Worm (Caenorhabditis elegans): ENCODE data around the gene F31E8.4.

The F31E8.4 gene

DNA sequence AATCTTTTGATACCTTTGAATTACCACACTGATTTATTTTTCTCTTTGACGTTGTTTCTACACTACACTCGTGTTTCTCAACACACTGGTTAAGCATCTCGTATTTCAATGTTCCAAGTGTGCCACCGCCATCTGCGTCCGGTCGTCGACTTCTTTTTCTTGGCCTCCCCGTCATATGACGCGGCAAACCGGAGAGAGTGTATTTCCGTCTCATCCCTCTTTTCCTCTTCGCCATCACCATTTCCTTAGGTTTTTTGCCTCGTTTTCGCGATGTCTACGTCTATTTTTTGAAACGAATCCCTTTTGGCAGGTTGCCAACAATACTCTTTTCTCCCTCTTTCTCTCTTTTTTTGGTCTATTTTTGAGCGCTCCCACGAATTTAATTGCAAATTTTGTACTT is 39.0 kb upstream of the F31E8.4 start (continued):
- TF ChIP-seq mes-2 (tag; optimal IDR thresholded peaks at IDR 0.05; ENCODE audit: poor library complexity, severe bottlenecking): peak; percentile 42

- no peak for TF ChIP-seq egl-27 (tag; optimal IDR thresholded peaks at IDR 0.05)
- no peak for TF ChIP-seq mep-1 (tag; optimal IDR thresholded peaks at IDR 0.05)
- TF ChIP-seq nhr-42 (GFP tag; IDR thresholded peaks at IDR 0.05): no peak
- TF ChIP-seq nhr-11 (tag; optimal IDR thresholded peaks at IDR 0.05): no peak
- TF ChIP-seq ceh-28 (tag; optimal IDR thresholded peaks at IDR 0.05): no peak
- TF ChIP-seq zfp-3 (GFP tag; conservative IDR thresholded peaks at IDR 0.05): no peak
- TF ChIP-seq hlh-30 (tag; optimal IDR thresholded peaks at IDR 0.05; ENCODE audit: insufficient read depth): peak; percentile 13
- TF ChIP-seq mdl-1 (tag; optimal IDR thresholded peaks at IDR 0.05): peak in 1 of 2 experiments; percentile 51
- TF ChIP-seq ceh-20 (GFP tag; IDR thresholded peaks at IDR 0.05): peak; percentile 87
- no peak for TF ChIP-seq Y105C5A.15 (GFP tag; IDR thresholded peaks at IDR 0.05)
- TF ChIP-seq vab-7 (GFP tag; IDR thresholded peaks at IDR 0.05): no peak
- no peak for TF ChIP-seq aha-1 (tag)
- no peak for TF ChIP-seq aly-2 (tag; optimal IDR thresholded peaks at IDR 0.05)
- peak; percentile 62 for TF ChIP-seq ctbp-1 (GFP tag; IDR thresholded peaks at IDR 0.05)
- TF ChIP-seq dve-1 (tag; optimal IDR thresholded peaks at IDR 0.05; ENCODE audit: insufficient read depth): no peak
- no peak for TF ChIP-seq mxl-3 (GFP tag; optimal IDR thresholded peaks at IDR 0.05)
- peak in 1 of 2 experiments; percentile 99 for TF ChIP-seq unc-62 (GFP tag; optimal IDR thresholded peaks at IDR 0.05 in 1 of 2)
- TF ChIP-seq unc-62 (tag; optimal IDR thresholded peaks at IDR 0.05): peak; percentile 27
- TF ChIP-seq lsy-2 (tag; optimal IDR thresholded peaks at IDR 0.05): peak in 1 of 2 experiments; percentile 37
- no peak for TF ChIP-seq nhr-41 (GFP tag; IDR thresholded peaks at IDR 0.05)
- no peak for TF ChIP-seq mxl-2 (GFP tag; conservative IDR thresholded peaks at IDR 0.05)
- TF ChIP-seq hmg-1.1 (GFP tag; IDR thresholded peaks at IDR 0.05): 0 out of 2 replicates have a peak, but pooled peaks have one; percentile 35
- no peak for TF ChIP-seq R02D3.7 (tag; optimal IDR thresholded peaks at IDR 0.05)
- no peak for TF ChIP-seq jun-1 (tag; optimal IDR thresholded peaks at IDR 0.05)
- no peak for TF ChIP-seq lir-3 (tag; optimal IDR thresholded peaks at IDR 0.05)
- no peak for TF ChIP-seq fkh-10 (GFP tag; optimal IDR thresholded peaks at IDR 0.05)
- TF ChIP-seq pqm-1 (tag; optimal IDR thresholded peaks at IDR 0.05): no peak
- TF ChIP-seq madf-5 (GFP tag; IDR thresholded peaks at IDR 0.05): no peak
- no peak for TF ChIP-seq fos-1 (tag; optimal IDR thresholded peaks at IDR 0.05)
- TF ChIP-seq nhr-102 (tag; optimal IDR thresholded peaks at IDR 0.05): no peak
- peak; percentile 31 for TF ChIP-seq hlh-11 (tag; optimal IDR thresholded peaks at IDR 0.05)
- no peak for TF ChIP-seq ces-1 (GFP tag; optimal IDR thresholded peaks at IDR 0.05)
- TF ChIP-seq ama-1 (optimal IDR thresholded peaks at IDR 0.05): no peak
- TF ChIP-seq ceh-62 (tag; optimal IDR thresholded peaks at IDR 0.05): no peak
- no peak for TF ChIP-seq lin-1 (GFP tag; IDR thresholded peaks at IDR 0.05)
- TF ChIP-seq snpc-4 (tag; optimal IDR thresholded peaks at IDR 0.05): no peak
- peak; percentile 14 for TF ChIP-seq mes-2 (tag; optimal IDR thresholded peaks at IDR 0.05; ENCODE audit: poor library complexity, severe bottlenecking)
- no peak for TF ChIP-seq zip-11 (GFP tag; IDR thresholded peaks at IDR 0.05)
- TF ChIP-seq F44E2.7 (GFP tag; IDR thresholded peaks at IDR 0.05): no peak
- no peak for TF ChIP-seq daf-19 (GFP tag; conservative IDR thresholded peaks at IDR 0.05)
- TF ChIP-seq egl-43 (GFP tag; IDR thresholded peaks at IDR 0.05): no peak
Observed at ce11 chrII:6838270-6838878, 38.4 kb upstream of the F31E8.4 start.

Measured in whole organism, L4 larva.